Worm (Caenorhabditis elegans) whole organism, late embryonic: ENCODE data around the gene C34H4.2.

Experiments used
- C08G9.2 ChIP-seq: sonication (generic microtip); optimal IDR thresholded peaks from 2 replicates; lab custom pipeline; 2016; ENCODE audit warnings: mild to moderate bottlenecking, missing genetic modification characterization, moderate library complexity, missing compliant biosample characterization
- ceh-34 ChIP-seq: sonication (generic microtip); optimal IDR thresholded peaks from 2 replicates; lab custom pipeline; 2016; ENCODE audit warnings: mild to moderate bottlenecking, missing genetic modification characterization, missing compliant biosample characterization
- eyg-1 ChIP-seq: sonication (generic microtip); optimal IDR thresholded peaks from 2 replicates; lab custom pipeline; 2016; ENCODE audit warnings: missing genotype, missing genetic modification characterization, missing compliant biosample characterization
- hlh-13 ChIP-seq: fragments of 200-800 bp; sonication (Bioruptor generic); optimal IDR thresholded peaks from 2 replicates; lab custom pipeline; 2018; ENCODE audit warnings: mild to moderate bottlenecking, missing genetic modification characterization, missing compliant biosample characterization
- nfya-1 ChIP-seq: sonication (generic microtip); optimal IDR thresholded peaks from 2 replicates; lab custom pipeline; 2017; ENCODE audit warnings: missing genetic modification characterization, mild to moderate bottlenecking, missing compliant biosample characterization, antibody characterized with exemption, moderate library complexity
- pax-1 ChIP-seq: fragments of 150-350 bp; optimal IDR thresholded peaks from 2 replicates; lab custom pipeline; 2014; ENCODE audit warnings: missing biosample characterization, missing genetic modification characterization
- pqm-1 ChIP-seq: sonication (generic microtip); optimal IDR thresholded peaks from 2 replicates; lab custom pipeline; 2016; ENCODE audit warnings: missing genetic modification characterization, missing compliant biosample characterization
- sox-4 ChIP-seq: sonication (generic microtip); optimal IDR thresholded peaks from 2 replicates; lab custom pipeline; 2017; ENCODE audit warnings: mild to moderate bottlenecking, missing genetic modification characterization, inconsistent platforms, missing compliant biosample characterization
- tbx-2 ChIP-seq: sonication (generic microtip); optimal IDR thresholded peaks from 2 replicates; lab custom pipeline; 2016; ENCODE audit warnings: missing genetic modification characterization, missing compliant biosample characterization
- unc-55 ChIP-seq: sonication (generic microtip); optimal IDR thresholded peaks from 2 replicates; lab custom pipeline; 2017; ENCODE audit warnings: missing biosample characterization, missing genetic modification reagents, missing genetic modification characterization

ce11 chrIV:1548457-1548861 is 5.1 kb upstream of the C34H4.2 start, which contains the start of gene col-107:
- no peak for TF ChIP-seq C08G9.2 (tag; lab: Kevin White, UChicago)
- TF ChIP-seq pqm-1 (tag; lab: Kevin White, UChicago), result no peak
- TF ChIP-seq tbx-2 (tag; lab: Kevin White, UChicago), result no peak
- no peak for TF ChIP-seq eyg-1 (tag; lab: Kevin White, UChicago)
- no peak for TF ChIP-seq pax-1
- no peak for TF ChIP-seq ceh-34 (tag; lab: Kevin White, UChicago)
- TF ChIP-seq nfya-1 (tag; lab: Kevin White, UChicago), result peak; percentile 7
- TF ChIP-seq unc-55 (GFP tag; lab: Kevin White, UChicago), result no peak
- TF ChIP-seq hlh-13 (GFP tag; lab: Kevin White, UChicago), result no peak
- no peak for TF ChIP-seq sox-4 (tag; lab: Kevin White, UChicago)
